Worm (Caenorhabditis elegans) whole organism, L3 larva: ENCODE results near the gene bcl-11.
A peak's percentile ranks its signal among the peaks of the same experiment; 100 is the strongest.

ENCODE experiments used
- R02D3.7 ChIP-seq: fragments of 150-350 bp; optimal IDR thresholded peaks from 2 replicates; lab custom pipeline; 2014; ENCODE audit warnings: missing biosample characterization, missing genetic modification characterization
- aly-2 ChIP-seq: fragments of 150-350 bp; optimal IDR thresholded peaks from 2 replicates; lab custom pipeline; 2014; ENCODE audit warnings: missing biosample characterization, missing genetic modification characterization
- ama-1 ChIP-seq: fragments of 150-350 bp; optimal IDR thresholded peaks from 2 replicates; lab custom pipeline; 2018
- ceh-16 ChIP-seq: sonication (generic microtip); optimal IDR thresholded peaks from 2 replicates; lab custom pipeline; 2017; ENCODE audit warnings: missing biosample characterization, missing genetic modification characterization
- ceh-82 ChIP-seq: fragments of 150-350 bp; optimal IDR thresholded peaks from 2 replicates; lab custom pipeline; 2014; ENCODE audit warnings: missing biosample characterization, missing genetic modification characterization
- ceh-9 ChIP-seq: sonication (generic microtip); optimal IDR thresholded peaks from 2 replicates; lab custom pipeline; 2018; ENCODE audit warnings: missing biosample characterization, missing genetic modification characterization
- elt-1 ChIP-seq: fragments of 150-350 bp; optimal IDR thresholded peaks from 2 replicates; lab custom pipeline; 2014; ENCODE audit warnings: missing biosample characterization, missing genetic modification characterization
- elt-2 ChIP-seq: sonication (generic microtip); optimal IDR thresholded peaks from 2 replicates; lab custom pipeline; 2016; ENCODE audit warnings: missing genetic modification reagents, mild to moderate bottlenecking, missing genetic modification characterization, missing compliant biosample characterization
- fkh-10 ChIP-seq: sonication (generic microtip); optimal IDR thresholded peaks from 2 replicates; lab custom pipeline; 2017; ENCODE audit warnings: missing biosample characterization, missing genetic modification reagents, missing genetic modification characterization
- hmg-11 ChIP-seq: sonication (generic microtip); optimal IDR thresholded peaks from 2 replicates; lab custom pipeline; 2016; ENCODE audit warnings: missing genetic modification characterization, missing compliant biosample characterization
- jun-1 ChIP-seq: fragments of 150-350 bp; optimal IDR thresholded peaks from 2 replicates; lab custom pipeline; 2014; ENCODE audit warnings: missing biosample characterization, missing genetic modification reagents, missing genetic modification characterization
- lin-15B ChIP-seq: fragments of 150-350 bp; optimal IDR thresholded peaks from 2 replicates; lab custom pipeline; 2014; ENCODE audit warnings: missing biosample characterization, missing genetic modification characterization
- lin-39 ChIP-seq: fragments of 150-350 bp; optimal IDR thresholded peaks from 2 replicates; lab custom pipeline; 2018; ENCODE audit warnings: missing biosample characterization, missing genetic modification reagents, missing genetic modification characterization
- lsy-12 ChIP-seq: sonication (generic microtip); optimal IDR thresholded peaks from 2 replicates; lab custom pipeline; 2016; ENCODE audit warnings: mild to moderate bottlenecking, missing genetic modification characterization, missing compliant biosample characterization
- mdl-1 ChIP-seq: fragments of 150-350 bp; optimal IDR thresholded peaks from 2 replicates; lab custom pipeline; 2014; ENCODE audit warnings: missing biosample characterization, missing genetic modification characterization
- nfya-1 ChIP-seq: sonication (generic microtip); optimal IDR thresholded peaks from 2 replicates; lab custom pipeline; 2017; ENCODE audit warnings: missing genetic modification characterization, mild to moderate bottlenecking, missing compliant biosample characterization, antibody characterized with exemption, moderate library complexity; ENCODE audit not compliant: insufficient read depth
- nhr-11 ChIP-seq: fragments of 150-350 bp; optimal IDR thresholded peaks from 2 replicates; lab custom pipeline; 2014; ENCODE audit warnings: missing biosample characterization, missing genetic modification characterization
- nhr-12 ChIP-seq: fragments of 150-350 bp; optimal IDR thresholded peaks from 2 replicates; lab custom pipeline; 2014; ENCODE audit warnings: missing biosample characterization, missing genetic modification characterization
- nhr-23 ChIP-seq: fragments of 150-350 bp; optimal IDR thresholded peaks from 2 replicates; lab custom pipeline; 2014; ENCODE audit warnings: missing biosample characterization, missing genetic modification reagents, missing genetic modification characterization
- nhr-237 ChIP-seq: fragments of 150-350 bp; optimal IDR thresholded peaks from 2 replicates; lab custom pipeline; 2014; ENCODE audit warnings: missing biosample characterization, missing genetic modification characterization
- nhr-25 ChIP-seq: sonication (generic microtip); optimal IDR thresholded peaks from 2 replicates; lab custom pipeline; 2017; ENCODE audit warnings: missing biosample characterization, missing genetic modification characterization
- pha-4 ChIP-seq: fragments of 150-350 bp; optimal IDR thresholded peaks from 2 replicates; lab custom pipeline; 2014; ENCODE audit warnings: missing biosample characterization, missing genetic modification reagents, missing genetic modification characterization
- pqm-1 ChIP-seq: fragments of 150-350 bp; optimal IDR thresholded peaks from 2 replicates; lab custom pipeline; 2017; ENCODE audit warnings: missing biosample characterization, missing genetic modification characterization, inconsistent platforms
- sea-2 ChIP-seq: fragments of 150-350 bp; sonication (generic microtip); optimal IDR thresholded peaks from 4 replicates; lab custom pipeline; 2014; ENCODE audit warnings: missing biosample characterization, missing genetic modification reagents, missing genetic modification characterization
- skn-1 ChIP-seq: fragments of 150-350 bp; optimal IDR thresholded peaks from 2 replicates; lab custom pipeline; 2014; ENCODE audit warnings: missing biosample characterization, missing genetic modification characterization
- unc-39 ChIP-seq: sonication (generic microtip); optimal IDR thresholded peaks from 4 replicates; lab custom pipeline; 2017; ENCODE audit warnings: missing biosample characterization, missing genetic modification characterization
- zag-1 ChIP-seq: fragments of 150-350 bp; optimal IDR thresholded peaks from 2 replicates; lab custom pipeline; 2014; ENCODE audit warnings: missing biosample characterization, missing genetic modification characterization
- ztf-4 ChIP-seq: fragments of 150-350 bp; optimal IDR thresholded peaks from 2 replicates; lab custom pipeline; 2014; ENCODE audit warnings: missing biosample characterization, missing genetic modification characterization

The bcl-11 gene

ce11 chrV:6398922-6399321, 43.1 kb downstream of the bcl-11 start:
- TF ChIP-seq nhr-12 (tag; lab: Kevin White, UChicago) (no peak), jun-1 (peak; percentile 39), pqm-1 (tag; lab: Kevin White, UChicago) (peak; percentile 82), elt-2 (tag; lab: Kevin White, UChicago) (peak; percentile 94), R02D3.7 (tag; lab: Kevin White, UChicago) (no peak)

ce11 chrV:6399831-6400230, 44.0 kb downstream of the bcl-11 start, which contains the start of gene gfi-1:
Gene gfi-1 (minus strand): TSS chrV:6399931.
- TF ChIP-seq zag-1 (tag; lab: Kevin White, UChicago) (no peak), ceh-16 (tag; lab: Kevin White, UChicago) (no peak), nhr-237 (tag; lab: Kevin White, UChicago) (no peak), hmg-11 (tag; lab: Kevin White, UChicago) (no peak), sea-2 (GFP tag; lab: Kevin White, UChicago) (no peak), nhr-11 (tag; lab: Kevin White, UChicago) (no peak), nhr-12 (tag; lab: Kevin White, UChicago) (no peak), unc-39 (tag; lab: Kevin White, UChicago) (no peak), nhr-25 (tag; lab: Kevin White, UChicago) (no peak), lsy-12 (tag; lab: Kevin White, UChicago) (no peak), ceh-82 (tag; lab: Kevin White, UChicago) (no peak), pha-4 (tag; lab: Kevin White, UChicago) (no peak), nhr-23 (tag; lab: Kevin White, UChicago) (no peak), mdl-1 (tag; lab: Kevin White, UChicago) (no peak), lin-39 (tag; lab: Kevin White, UChicago) (no peak), ama-1 (lab: Kevin White, UChicago) (no peak), aly-2 (tag; lab: Kevin White, UChicago) (no peak)

- no peak for TF ChIP-seq ceh-9 (tag; lab: Kevin White, UChicago)
- peak; percentile 15 for TF ChIP-seq pha-4 (tag; lab: Kevin White, UChicago)
- peak; percentile 69 for TF ChIP-seq elt-2 (tag; lab: Kevin White, UChicago)
- TF ChIP-seq jun-1: no peak
- TF ChIP-seq skn-1 (tag; lab: Kevin White, UChicago): no peak
Observed at ce11 chrV:6400528-6400927, 44.7 kb downstream of the bcl-11 start.

- TF ChIP-seq pha-4 (tag; lab: Kevin White, UChicago) (no peak), unc-39 (tag; lab: Kevin White, UChicago) (no peak), lin-15B (tag; lab: Kevin White, UChicago) (no peak), aly-2 (tag; lab: Kevin White, UChicago) (peak; percentile 74), pqm-1 (tag; lab: Kevin White, UChicago) (peak; percentile 7)
Observed at ce11 chrV:6400950-6401551, 45.2 kb downstream of the bcl-11 start.

- peak; percentile 34 for TF ChIP-seq pha-4 (tag; lab: Kevin White, UChicago)
- peak; percentile 93 for TF ChIP-seq pqm-1 (tag; lab: Kevin White, UChicago)
- peak; percentile 92 for TF ChIP-seq elt-2 (tag; lab: Kevin White, UChicago)
- peak; percentile 42 for TF ChIP-seq jun-1
- TF ChIP-seq elt-1 (tag; lab: Kevin White, UChicago): no peak
Observed at ce11 chrV:6407587-6407986, 51.8 kb downstream of the bcl-11 start.

- TF ChIP-seq nhr-12 (tag; lab: Kevin White, UChicago) (no peak), ceh-16 (tag; lab: Kevin White, UChicago) (no peak), elt-2 (tag; lab: Kevin White, UChicago) (peak; percentile 63), pqm-1 (tag; lab: Kevin White, UChicago) (peak; percentile 3), ztf-4 (tag; lab: Kevin White, UChicago) (no peak), nfya-1 (tag; lab: Kevin White, UChicago) (peak; percentile 21), sea-2 (GFP tag; lab: Kevin White, UChicago) (no peak)
Observed at ce11 chrV:6408733-6409227, 53.0 kb downstream of the bcl-11 start, which contains the start of gene bcf-1. Gene bcf-1 (minus strand): TSS chrV:6408783.

ce11 chrV:6411161-6411560, 55.3 kb downstream of the bcl-11 start:
- TF ChIP-seq jun-1: peak; percentile 7
- peak; percentile 93 for TF ChIP-seq pqm-1 (tag; lab: Kevin White, UChicago)
- TF ChIP-seq elt-2 (tag; lab: Kevin White, UChicago): peak; percentile 95
- no peak for TF ChIP-seq fkh-10 (GFP tag; lab: Kevin White, UChicago)
